Fruit fly (Drosophila melanogaster) whole organism, pupa: ENCODE results near the gene Ten-a.

Source experiments
- CG13204 ChIP-seq: fragments of 200-800 bp; sonication (Bioruptor generic); optimal IDR thresholded peaks from 2 replicates; lab custom pipeline; 2018; ENCODE audit warnings: missing biosample characterization, mild to moderate bottlenecking, missing genetic modification characterization, moderate library complexity
- CG34367 ChIP-seq: fragments of 200-800 bp; sonication (Bioruptor generic); optimal IDR thresholded peaks from 2 replicates; lab custom pipeline; 2018; ENCODE audit warnings: missing biosample characterization, mild to moderate bottlenecking, missing genetic modification characterization
- CG8301 ChIP-seq: fragments of 200-800 bp; sonication (Bioruptor generic); optimal IDR thresholded peaks from 2 replicates; lab custom pipeline; 2018; ENCODE audit warnings: missing biosample characterization, mild to moderate bottlenecking, missing genetic modification characterization
- gl ChIP-seq: fragments of 200-800 bp; sonication (Bioruptor generic); optimal IDR thresholded peaks from 2 replicates; lab custom pipeline; 2018; ENCODE audit warnings: missing biosample characterization, mild to moderate bottlenecking, missing genetic modification characterization

- no peak for TF ChIP-seq gl
- no peak for TF ChIP-seq CG8301 (tag; lab: Kevin White, UChicago)
- no peak for TF ChIP-seq CG13204 (GFP tag; lab: Kevin White, UChicago)
- TF ChIP-seq CG34367 (tag; lab: Kevin White, UChicago) = no peak
Observed at dm6 chrX:12073637-12074036, 30.1 kb downstream of the Ten-a start.
